Worm (Caenorhabditis elegans) whole organism, young adult: Measurements from ENCODE around the gene plpp-1.3.

ENCODE experiments used
- B0261.1 ChIP-seq: sonication (generic microtip); optimal IDR thresholded peaks from 2 replicates; lab custom pipeline; 2016; ENCODE audit warnings: mild to moderate bottlenecking, missing genetic modification characterization, moderate library complexity, missing compliant biosample characterization
- B0336.3 ChIP-seq: fragments of 200-800 bp; sonication (Bioruptor generic); IDR thresholded peaks from 2 replicates; pipeline ENCODE4 v1.3.6; 2022; ENCODE audit warnings: missing genetic modification characterization, missing compliant biosample characterization
- C06A6.2 ChIP-seq: fragments of 200-800 bp; sonication (Bioruptor generic); conservative IDR thresholded peaks from 2 replicates; pipeline ENCODE4 v1.3.6; 2022; ENCODE audit warnings: missing genetic modification characterization, missing compliant biosample characterization
- C17E4.6 ChIP-seq: fragments of 200-800 bp; sonication (Bioruptor generic); IDR thresholded peaks from 2 replicates; pipeline ENCODE4 v1.3.6; 2022; ENCODE audit warnings: missing genetic modification reagents, missing genetic modification characterization, missing compliant biosample characterization
- D2030.7 ChIP-seq: fragments of 200-800 bp; sonication (Bioruptor generic); IDR thresholded peaks from 2 replicates; pipeline ENCODE4 v1.3.6; 2022; ENCODE audit warnings: missing genetic modification reagents, missing genetic modification characterization, missing compliant biosample characterization
- F37B4.10 ChIP-seq: fragments of 200-800 bp; sonication (Bioruptor generic); IDR thresholded peaks from 2 replicates; pipeline ENCODE4 v1.3.6; 2022; ENCODE audit warnings: missing genetic modification characterization, missing compliant biosample characterization
- F55B11.4 ChIP-seq: sonication (generic microtip); optimal IDR thresholded peaks from 2 replicates; lab custom pipeline; 2016; ENCODE audit warnings: missing compliant biosample characterization, missing genetic modification characterization, borderline replicate concordance; ENCODE audit not compliant: insufficient read depth
- T26A5.8 ChIP-seq: sonication (generic microtip); optimal IDR thresholded peaks from 2 replicates; lab custom pipeline; 2016; ENCODE audit warnings: missing genetic modification characterization, missing compliant biosample characterization
- Y56A3A.18 ChIP-seq: fragments of 200-800 bp; sonication (Bioruptor generic); IDR thresholded peaks from 2 replicates; pipeline ENCODE4 v1.3.6; 2022; ENCODE audit warnings: missing genetic modification reagents, missing genetic modification characterization, missing compliant biosample characterization
- Y95B8A.8 ChIP-seq: fragments of 200-800 bp; sonication (Bioruptor generic); IDR thresholded peaks from 2 replicates; pipeline ENCODE4 v1.3.6; 2022; ENCODE audit warnings: missing genetic modification reagents, missing genetic modification characterization, missing compliant biosample characterization
- ama-1 ChIP-seq, 3 experiments: fragments of 150-350 bp in 1 of 3; sonication (generic microtip) in 2 of 3; optimal IDR thresholded peaks; 2 replicates each; lab custom pipeline; 2014 to 2018; ENCODE audit warnings: missing biosample characterization in 2 of 3, missing genetic modification characterization in 2 of 3, missing genetic modification reagents in 2 of 3
- atf-7 ChIP-seq: sonication (generic microtip); optimal IDR thresholded peaks from 2 replicates; lab custom pipeline; 2017; ENCODE audit warnings: mild to moderate bottlenecking, missing genetic modification characterization, missing compliant biosample characterization
- attf-5 ChIP-seq: fragments of 200-800 bp; sonication (Bioruptor generic); optimal IDR thresholded peaks from 2 replicates; lab custom pipeline; 2018; ENCODE audit warnings: mild to moderate bottlenecking, missing genetic modification characterization, missing compliant biosample characterization
- ceh-27 ChIP-seq: fragments of 200-800 bp; sonication (Bioruptor generic); optimal IDR thresholded peaks from 2 replicates; lab custom pipeline; 2018; ENCODE audit warnings: mild to moderate bottlenecking, missing genetic modification characterization, moderate library complexity, missing compliant biosample characterization
- ceh-91 ChIP-seq: fragments of 200-800 bp; sonication (Bioruptor generic); IDR thresholded peaks from 2 replicates; pipeline ENCODE4 v1.3.6; 2022; ENCODE audit warnings: missing genetic modification reagents, missing genetic modification characterization, missing compliant biosample characterization
- chd-7 ChIP-seq: sonication (generic microtip); optimal IDR thresholded peaks from 2 replicates; lab custom pipeline; 2016; ENCODE audit warnings: mild to moderate bottlenecking, missing genetic modification characterization, moderate library complexity, missing compliant biosample characterization
- die-1 ChIP-seq: sonication (generic microtip); optimal IDR thresholded peaks from 2 replicates; lab custom pipeline; 2016; ENCODE audit warnings: missing genotype, mild to moderate bottlenecking, missing genetic modification characterization, missing compliant biosample characterization
- dox-1 ChIP-seq: fragments of 200-800 bp; sonication (Bioruptor generic); IDR thresholded peaks from 2 replicates; pipeline ENCODE4 v1.3.6; 2022; ENCODE audit warnings: missing genetic modification reagents, missing genetic modification characterization, missing compliant biosample characterization
- dpff-1 ChIP-seq: sonication (generic microtip); optimal IDR thresholded peaks from 2 replicates; lab custom pipeline; 2017; ENCODE audit warnings: mild to moderate bottlenecking, missing genetic modification characterization, missing compliant biosample characterization
- dpl-1 ChIP-seq: fragments of 150-350 bp; optimal IDR thresholded peaks from 2 replicates; lab custom pipeline; 2014; ENCODE audit warnings: missing biosample characterization, missing genetic modification reagents, missing genetic modification characterization
- egl-44 ChIP-seq: fragments of 200-800 bp; sonication (Bioruptor generic); IDR thresholded peaks from 2 replicates; pipeline ENCODE4 v1.3.6; 2022; ENCODE audit warnings: missing genetic modification reagents, missing genetic modification characterization, missing compliant biosample characterization
- egrh-3 ChIP-seq: fragments of 200-800 bp; sonication (Bioruptor generic); IDR thresholded peaks from 2 replicates; pipeline ENCODE4 v1.3.6; 2022; ENCODE audit warnings: missing genetic modification reagents, missing genetic modification characterization, missing compliant biosample characterization
- ekl-4 ChIP-seq: fragments of 200-800 bp; sonication (Bioruptor generic); IDR thresholded peaks from 2 replicates; pipeline ENCODE4 v1.3.6; 2022; ENCODE audit warnings: missing genetic modification reagents, missing genetic modification characterization, missing compliant biosample characterization
- hlh-26 ChIP-seq: fragments of 200-800 bp; sonication (Bioruptor generic); conservative IDR thresholded peaks from 2 replicates; pipeline ENCODE4 v1.3.6; 2022; ENCODE audit warnings: missing genetic modification reagents, missing genetic modification characterization, missing compliant biosample characterization
- hmg-1.2 ChIP-seq: fragments of 200-800 bp; sonication (Bioruptor generic); IDR thresholded peaks from 2 replicates; pipeline ENCODE4 v1.3.6; 2022; ENCODE audit warnings: missing genetic modification reagents, missing genetic modification characterization, missing compliant biosample characterization
- hmg-20 ChIP-seq: fragments of 200-800 bp; sonication (Bioruptor generic); IDR thresholded peaks from 2 replicates; pipeline ENCODE4 v1.3.6; 2022; ENCODE audit warnings: missing genetic modification reagents, missing genetic modification characterization, missing compliant biosample characterization
- lag-1 ChIP-seq: fragments of 200-800 bp; sonication (Bioruptor generic); IDR thresholded peaks from 2 replicates; pipeline ENCODE4 v1.3.6; 2022; ENCODE audit warnings: missing genetic modification reagents, missing genetic modification characterization, missing compliant biosample characterization
- lin-35 ChIP-seq, 3 experiments: fragments of 150-350 bp in 2 of 3; sonication (generic microtip) in 1 of 3; optimal IDR thresholded peaks; 2 replicates each; lab custom pipeline; 2014 to 2018; ENCODE audit warnings: missing biosample characterization in 3 of 3, missing genetic modification characterization in 3 of 3, missing genetic modification reagents in 3 of 3
- lin-54 ChIP-seq: fragments of 200-800 bp; sonication (Bioruptor generic); optimal IDR thresholded peaks from 2 replicates; lab custom pipeline; 2018; ENCODE audit warnings: mild to moderate bottlenecking, missing genetic modification characterization, missing compliant biosample characterization
- lir-1 ChIP-seq: fragments of 200-800 bp; sonication (Bioruptor generic); conservative IDR thresholded peaks from 2 replicates; pipeline ENCODE4 v1.3.6; 2022; ENCODE audit warnings: missing genetic modification reagents, missing genetic modification characterization, missing compliant biosample characterization
- lsy-27 ChIP-seq: sonication (generic microtip); optimal IDR thresholded peaks from 2 replicates; lab custom pipeline; 2017; ENCODE audit warnings: missing genetic modification characterization, mild to moderate bottlenecking, missing compliant biosample characterization, antibody characterized with exemption, missing genotype, borderline replicate concordance; ENCODE audit not compliant: insufficient read depth
- madf-3 ChIP-seq: fragments of 200-800 bp; sonication (Bioruptor generic); IDR thresholded peaks from 2 replicates; pipeline ENCODE4 v1.3.6; 2022; ENCODE audit warnings: missing genetic modification reagents, missing genetic modification characterization, missing compliant biosample characterization
- madf-6 ChIP-seq: fragments of 200-800 bp; sonication (Bioruptor generic); IDR thresholded peaks from 2 replicates; pipeline ENCODE4 v1.3.6; 2022; ENCODE audit warnings: missing genetic modification reagents, missing genetic modification characterization, missing compliant biosample characterization
- mxl-1 ChIP-seq: sonication (generic microtip); optimal IDR thresholded peaks from 2 replicates; lab custom pipeline; 2016; ENCODE audit warnings: missing genetic modification characterization, missing compliant biosample characterization
- nfya-1 ChIP-seq: sonication (generic microtip); optimal IDR thresholded peaks from 2 replicates; lab custom pipeline; 2017; ENCODE audit warnings: antibody characterized with exemption, missing compliant biosample characterization, missing genetic modification characterization, borderline replicate concordance; ENCODE audit not compliant: insufficient read depth
- nhr-80 ChIP-seq: sonication (generic microtip); optimal IDR thresholded peaks from 2 replicates; lab custom pipeline; 2016; ENCODE audit warnings: missing genetic modification characterization, missing compliant biosample characterization
- repo-1 ChIP-seq: sonication (generic microtip); optimal IDR thresholded peaks from 2 replicates; lab custom pipeline; 2017; ENCODE audit warnings: mild to moderate bottlenecking, missing genetic modification characterization, missing compliant biosample characterization
- rpc-1 ChIP-seq, 2 experiments: fragments of 150-350 bp in 1 of 2; sonication (generic microtip) in 1 of 2; optimal IDR thresholded peaks; 2 replicates each; lab custom pipeline; 2014 to 2018; ENCODE audit warnings: missing biosample characterization in 1 of 2, missing genetic modification characterization in 1 of 2, missing genetic modification reagents in 1 of 2, missing genotype in 1 of 2
- sdz-38 ChIP-seq: sonication (generic microtip); optimal IDR thresholded peaks from 2 replicates; lab custom pipeline; 2016; ENCODE audit warnings: missing genotype, missing genetic modification characterization, missing compliant biosample characterization
- snpc-3.4 ChIP-seq: sonication (generic microtip); optimal IDR thresholded peaks from 2 replicates; lab custom pipeline; 2017; ENCODE audit warnings: missing genetic modification characterization, mild to moderate bottlenecking, missing compliant biosample characterization, antibody characterized with exemption, moderate library complexity, missing genotype, missing genetic modification reagents
- snpc-4 ChIP-seq, 5 experiments: fragments of 150-350 bp in 1 of 5; sonication (generic microtip) in 4 of 5; optimal IDR thresholded peaks; 2 replicates each; lab custom pipeline; 2014 to 2018; ENCODE audit warnings: missing genetic modification characterization in 5 of 5, missing biosample characterization in 3 of 5, antibody characterized with exemption in 2 of 5, mild to moderate bottlenecking in 2 of 5, missing compliant biosample characterization in 2 of 5, missing genotype in 2 of 5, moderate library complexity in 2 of 5, missing genetic modification reagents in 1 of 5
- tlf-1 ChIP-seq: fragments of 200-800 bp; sonication (Bioruptor generic); optimal IDR thresholded peaks from 2 replicates; lab custom pipeline; 2018; ENCODE audit warnings: mild to moderate bottlenecking, missing genetic modification characterization, missing compliant biosample characterization
- unc-130 ChIP-seq: sonication (generic microtip); optimal IDR thresholded peaks from 2 replicates; lab custom pipeline; 2016; ENCODE audit warnings: missing genetic modification reagents, missing genetic modification characterization, missing compliant biosample characterization
- unc-62 ChIP-seq: fragments of 150-350 bp; optimal IDR thresholded peaks from 2 replicates; lab custom pipeline; 2014; ENCODE audit warnings: missing biosample characterization, missing genetic modification reagents, missing genetic modification characterization
- zfh-2 ChIP-seq: fragments of 200-800 bp; sonication (Bioruptor generic); conservative IDR thresholded peaks from 2 replicates; pipeline ENCODE4 v1.3.6; 2022; ENCODE audit warnings: missing genetic modification reagents, missing genetic modification characterization, missing compliant biosample characterization

Gene plpp-1.3

ce11 chrX:10667424-10668291 is 27.5 kb upstream of the plpp-1.3 start (continued):
- peak; percentile 17 for TF ChIP-seq unc-130
- TF ChIP-seq F55B11.4 (tag; lab: Kevin White, UChicago): no peak
- no peak for TF ChIP-seq F37B4.10 (GFP tag; lab: Robert Waterston, UW)
- no peak for TF ChIP-seq ama-1 (optimal IDR thresholded peaks at IDR 0.05; lab: Kevin White, UChicago)
- peak; percentile 29 to 77 for TF ChIP-seq ama-1 (GFP tag; optimal IDR thresholded peaks at IDR 0.05; lab: Kevin White, UChicago)
- TF ChIP-seq nhr-80 (tag; lab: Kevin White, UChicago): no peak
- TF ChIP-seq madf-3 (GFP tag; lab: Robert Waterston, UW): no peak
- no peak for TF ChIP-seq ekl-4
- TF ChIP-seq sdz-38 (tag; lab: Kevin White, UChicago): no peak
- no peak for TF ChIP-seq C17E4.6
- peak; percentile 34 for TF ChIP-seq mxl-1
- no peak for TF ChIP-seq dox-1 (GFP tag; lab: Robert Waterston, UW)
- no peak for TF ChIP-seq B0336.3 (GFP tag; lab: Robert Waterston, UW)
- peak; percentile 64 for TF ChIP-seq D2030.7 (GFP tag; lab: Robert Waterston, UW)
- 0 out of 2 replicates have a peak, but pooled peaks have one; percentile 10 for TF ChIP-seq hmg-20 (GFP tag; lab: Robert Waterston, UW)
- TF ChIP-seq attf-5 (GFP tag; lab: Kevin White, UChicago): no peak
- TF ChIP-seq lin-54 (GFP tag; lab: Kevin White, UChicago): peak; percentile 19
- TF ChIP-seq nfya-1 (tag; lab: Kevin White, UChicago): no peak
- TF ChIP-seq T26A5.8: no peak
- peak; percentile 22; the same call in 1 of the 2 replicates for TF ChIP-seq madf-6 (GFP tag; lab: Robert Waterston, UW)
- no peak for TF ChIP-seq dpl-1
- TF ChIP-seq repo-1 (tag; lab: Kevin White, UChicago): no peak
- no peak for TF ChIP-seq egrh-3 (GFP tag; lab: Robert Waterston, UW)
- no peak for TF ChIP-seq lsy-27
- TF ChIP-seq egl-44: 0 out of 2 replicates have a peak, but pooled peaks have one; percentile 27
- no peak for TF ChIP-seq dpff-1 (tag; lab: Kevin White, UChicago)
- TF ChIP-seq lag-1 (GFP tag; lab: Robert Waterston, UW): no peak
- no peak for TF ChIP-seq unc-62 (GFP tag; lab: Kevin White, UChicago)
- no peak for TF ChIP-seq lir-1 (GFP tag; lab: Robert Waterston, UW)
- TF ChIP-seq Y95B8A.8 (GFP tag; lab: Robert Waterston, UW): no peak
- TF ChIP-seq zfh-2 (GFP tag; lab: Robert Waterston, UW): no peak
- peak; percentile 71 for TF ChIP-seq B0261.1 (tag; lab: Kevin White, UChicago)
- TF ChIP-seq rpc-1 (optimal IDR thresholded peaks at IDR 0.05; lab: Kevin White, UChicago): peak; percentile 78
- peak; percentile 79 for TF ChIP-seq rpc-1 (tag; optimal IDR thresholded peaks at IDR 0.05; lab: Kevin White, UChicago)
- peak in 1 of 3 experiments; percentile 5 for TF ChIP-seq lin-35 (GFP tag; optimal IDR thresholded peaks at IDR 0.05; lab: Kevin White, UChicago)
- TF ChIP-seq atf-7: no peak
- TF ChIP-seq tlf-1: no peak
- no peak for TF ChIP-seq C06A6.2 (GFP tag; lab: Robert Waterston, UW)
- peak; percentile 44 for TF ChIP-seq snpc-4 (GFP tag; optimal IDR thresholded peaks at IDR 0.05; lab: Kevin White, UChicago)
- TF ChIP-seq snpc-4 (tag; optimal IDR thresholded peaks at IDR 0.05; lab: Kevin White, UChicago): peak in 2 of 4 experiments; percentile 51 to 56
- no peak for TF ChIP-seq chd-7 (tag; lab: Kevin White, UChicago)
- no peak for TF ChIP-seq ceh-91 (GFP tag; lab: Robert Waterston, UW)
- peak; percentile 76 for TF ChIP-seq die-1 (tag; lab: Kevin White, UChicago)
- TF ChIP-seq Y56A3A.18: no peak
- TF ChIP-seq hmg-1.2 (GFP tag; lab: Robert Waterston, UW): peak; percentile 59
- TF ChIP-seq hlh-26 (GFP tag; lab: Robert Waterston, UW): no peak
- TF ChIP-seq ceh-27: peak; percentile 43
- peak; percentile 74 for TF ChIP-seq snpc-3.4
